Worm (Caenorhabditis elegans): ENCODE measurements around the gene srh-295.
"Not testable (repeated sequence)": the region's sequence is repeated elsewhere in the genome, so short reads cannot be mapped to it uniquely, and the experiment has no call there.

Gene srh-295

ce11 chrV:15322653-15323052, 7.8 kb upstream of the srh-295 start, which contains the start of gene nhr-247:
nhr-247 (plus strand) TSS chrV:15322982.
- TF ChIP-seq sox-4, rnt-1, ceh-48 (tag; optimal IDR thresholded peaks at IDR 0.05): not testable (repeated sequence)

ce11 chrV:15323417-15323816, 7.0 kb upstream of the srh-295 start:
- TF ChIP-seq ceh-48 (tag; optimal IDR thresholded peaks at IDR 0.05): no peak
- peak; percentile 85 for TF ChIP-seq elt-2 (tag; optimal IDR thresholded peaks at IDR 0.05)

ce11 chrV:15327745-15328447, 2.5 kb upstream of the srh-295 start, which contains the start of gene ZK1037.6:
ZK1037.6 (minus strand) TSS chrV:15327795.
- TF ChIP-seq C08G9.2 (tag; optimal IDR thresholded peaks at IDR 0.05) (no peak), pax-1 (tag; optimal IDR thresholded peaks at IDR 0.05) (no peak), lin-11 (tag; optimal IDR thresholded peaks at IDR 0.05) (no peak), ahr-1 (tag; optimal IDR thresholded peaks at IDR 0.05) (no peak), sox-2 (GFP tag; IDR thresholded peaks at IDR 0.05) (no peak), tbx-7 (tag; optimal IDR thresholded peaks at IDR 0.05) (no peak), pha-4 (tag; optimal IDR thresholded peaks at IDR 0.05) (no peak), pqm-1 (tag; optimal IDR thresholded peaks at IDR 0.05) (no peak)

ce11 chrV:15332851-15333250, 2.4 kb downstream of the srh-295 start, which contains the start of gene srw-113:
srw-113 (plus strand) TSS chrV:15333151.
- TF ChIP-seq pha-2 (tag; optimal IDR thresholded peaks at IDR 0.05) (no peak), ceh-24 (tag; optimal IDR thresholded peaks at IDR 0.05) (no peak), odd-2 (tag; optimal IDR thresholded peaks at IDR 0.05) (no peak), hlh-15 (tag; optimal IDR thresholded peaks at IDR 0.05) (no peak), hlh-30 (tag; optimal IDR thresholded peaks at IDR 0.05; ENCODE audit: insufficient read depth) (no peak), hlh-13 (GFP tag; optimal IDR thresholded peaks at IDR 0.05) (no peak)

ce11 chrV:15337405-15337804, 7.0 kb downstream of the srh-295 start, which contains the start of gene wrt-7:
wrt-7 (minus strand) TSS chrV:15337505.
- no peak for TF ChIP-seq ttx-3 (tag; optimal IDR thresholded peaks at IDR 0.05)
- no peak for TF ChIP-seq hlh-6 (tag; optimal IDR thresholded peaks at IDR 0.05)
- no peak for TF ChIP-seq sox-2 (GFP tag; IDR thresholded peaks at IDR 0.05)
- no peak for TF ChIP-seq ceh-24 (tag; optimal IDR thresholded peaks at IDR 0.05)
- TF ChIP-seq gmeb-2 (tag; optimal IDR thresholded peaks at IDR 0.05): no peak

ce11 chrV:15339363-15339762, 8.9 kb downstream of the srh-295 start, which contains the start of gene clec-228:
clec-228 (minus strand) TSS chrV:15339463.
- TF ChIP-seq ceh-18 (tag; optimal IDR thresholded peaks at IDR 0.05): no peak
- no peak for TF ChIP-seq ceh-19 (GFP tag; optimal IDR thresholded peaks at IDR 0.05)
- TF ChIP-seq mec-3 (tag; optimal IDR thresholded peaks at IDR 0.05; ENCODE audit: borderline replicate concordance): no peak
- TF ChIP-seq ceh-6 (GFP tag; optimal IDR thresholded peaks at IDR 0.05): no peak
- TF ChIP-seq Y22D7AL.16 (tag; optimal IDR thresholded peaks at IDR 0.05): no peak
- no peak for TF ChIP-seq F13H6.1 (tag; optimal IDR thresholded peaks at IDR 0.05)
- TF ChIP-seq ceh-9 (tag; optimal IDR thresholded peaks at IDR 0.05): no peak
- TF ChIP-seq elt-2 (tag; optimal IDR thresholded peaks at IDR 0.05): no peak
- TF ChIP-seq rnt-1 (tag; optimal IDR thresholded peaks at IDR 0.05): no peak
- no peak for TF ChIP-seq pha-2 (tag; optimal IDR thresholded peaks at IDR 0.05)
- TF ChIP-seq unc-42 (tag; optimal IDR thresholded peaks at IDR 0.05): no peak
- TF ChIP-seq ttx-3 (tag; optimal IDR thresholded peaks at IDR 0.05): no peak
- no peak for TF ChIP-seq fkh-10 (GFP tag; optimal IDR thresholded peaks at IDR 0.05)
- TF ChIP-seq ztf-16 (tag; optimal IDR thresholded peaks at IDR 0.05): no peak
